Fruit fly (Drosophila melanogaster) Kc167 (cell line): ENCODE measurements around the gene Swip-1.

Experiments
- Myc ChIP-seq: fragments of >200 bp; optimal IDR thresholded peaks from 2 replicates; lab custom pipeline; 2017; ENCODE audit warnings: missing external identifiers
- Sin3A ChIP-seq: fragments of >200 bp; optimal IDR thresholded peaks from 2 replicates; lab custom pipeline; 2018; ENCODE audit warnings: missing external identifiers
- h ChIP-seq: fragments of >200 bp; optimal IDR thresholded peaks from 3 replicates; lab custom pipeline; 2018; ENCODE audit warnings: missing external identifiers
- insv ChIP-seq: fragments of >200 bp; optimal IDR thresholded peaks from 3 replicates; lab custom pipeline; 2018; ENCODE audit warnings: missing external identifiers
- psq ChIP-seq: fragments of >200 bp; optimal IDR thresholded peaks from 2 replicates; lab custom pipeline; 2017; ENCODE audit warnings: missing external identifiers
- ttk ChIP-seq: sonication (Bioruptor generic); optimal IDR thresholded peaks from 2 replicates; lab custom pipeline; 2017; ENCODE audit warnings: missing external identifiers

DNA sequence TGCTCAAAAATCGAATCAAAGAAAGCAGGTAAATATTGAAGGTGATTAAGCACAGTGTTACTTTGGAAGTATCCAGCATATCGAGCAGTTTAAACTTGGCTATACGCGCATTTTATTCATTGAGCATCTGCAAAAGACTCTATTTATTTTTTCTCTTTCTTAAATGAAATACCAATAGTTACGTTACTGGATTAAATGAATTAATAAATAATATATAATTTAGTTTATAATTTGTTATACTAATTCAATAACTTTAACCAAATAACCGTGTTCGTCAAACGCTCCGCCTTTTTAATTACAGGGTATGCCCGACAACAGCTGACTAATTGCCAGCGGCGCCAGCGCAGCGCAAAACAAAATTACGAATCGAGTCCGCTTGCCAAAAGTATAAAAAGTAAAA lies 20.2 kb downstream of the Swip-1 start:
- TF ChIP-seq psq (lab: Kevin White, UChicago) (no peak), h (lab: Kevin White, UChicago) (no peak), Myc (no peak), ttk (lab: Kevin White, UChicago) (no peak), Sin3A (no peak), insv (lab: Kevin White, UChicago) (no peak)
